Fruit fly (Drosophila melanogaster) whole organism, embryonic: ENCODE results near the gene aos.

Experiments used
- Atf6 ChIP-seq: fragments of 200-800 bp; sonication (Bioruptor generic); IDR thresholded peaks from 2 replicates; pipeline ENCODE4 v1.3.6; 2022; ENCODE audit warnings: missing biosample characterization, missing genetic modification characterization
- B-H1 ChIP-seq: fragments of 200-800 bp; sonication (Bioruptor generic); IDR thresholded peaks from 3 replicates; pipeline ENCODE4 v1.3.6; 2022; ENCODE audit warnings: missing biosample characterization, missing genetic modification characterization
- Bteb2 ChIP-seq: fragments of 200-800 bp; sonication (Bioruptor generic); optimal IDR thresholded peaks from 2 replicates; lab custom pipeline; 2016; ENCODE audit warnings: missing biosample characterization, missing genetic modification characterization
- CG10274 ChIP-seq: fragments of 200-800 bp; sonication (Bioruptor generic); optimal IDR thresholded peaks from 3 replicates; lab custom pipeline; 2017; ENCODE audit warnings: missing biosample characterization, mild to moderate bottlenecking, missing genetic modification characterization
- CG11504 ChIP-seq: fragments of 200-800 bp; sonication (Bioruptor generic); optimal IDR thresholded peaks from 3 replicates; lab custom pipeline; 2019; ENCODE audit warnings: missing biosample characterization, mild to moderate bottlenecking, missing genetic modification characterization, moderate library complexity
- CG12391 ChIP-seq: fragments of 200-800 bp; sonication (Bioruptor generic); optimal IDR thresholded peaks from 3 replicates; lab custom pipeline; 2018; ENCODE audit warnings: missing biosample characterization, mild to moderate bottlenecking, missing genetic modification characterization, moderate library complexity
- CG13775 ChIP-seq: fragments of 200-800 bp; sonication (Bioruptor generic); optimal IDR thresholded peaks from 3 replicates; lab custom pipeline; 2017; ENCODE audit warnings: missing biosample characterization, mild to moderate bottlenecking, missing genetic modification characterization
- CG15696 ChIP-seq: fragments of 200-800 bp; sonication (Bioruptor generic); optimal IDR thresholded peaks from 2 replicates; lab custom pipeline; 2019; ENCODE audit warnings: missing biosample characterization, mild to moderate bottlenecking, missing genetic modification characterization, moderate library complexity
- CG17361 ChIP-seq: fragments of 200-800 bp; sonication (Bioruptor generic); IDR thresholded peaks from 3 replicates; pipeline ENCODE4 v1.3.6; 2022; ENCODE audit warnings: missing biosample characterization, missing genetic modification characterization
- CG17385 ChIP-seq: fragments of 200-800 bp; sonication (Bioruptor generic); optimal IDR thresholded peaks from 3 replicates; lab custom pipeline; 2018; ENCODE audit warnings: missing biosample characterization, mild to moderate bottlenecking, missing genetic modification characterization
- CG17802 ChIP-seq: fragments of 200-800 bp; sonication (Bioruptor generic); optimal IDR thresholded peaks from 2 replicates; lab custom pipeline; 2018; ENCODE audit warnings: missing biosample characterization, mild to moderate bottlenecking, missing genetic modification characterization, moderate library complexity
- CG2199 ChIP-seq: fragments of 200-800 bp; sonication (Bioruptor generic); IDR thresholded peaks from 3 replicates; pipeline ENCODE4 v1.3.6; 2022; ENCODE audit warnings: missing biosample characterization, missing genetic modification characterization
- CG31441 ChIP-seq: fragments of 200-800 bp; sonication (Bioruptor generic); IDR thresholded peaks from 2 replicates; pipeline ENCODE4 v1.3.6; 2022; ENCODE audit warnings: missing biosample characterization, missing genetic modification characterization
- CG34422 ChIP-seq: fragments of 200-800 bp; sonication (Bioruptor generic); IDR thresholded peaks from 3 replicates; pipeline ENCODE4 v1.3.6; 2022; ENCODE audit warnings: missing biosample characterization, missing genetic modification characterization
- CG4282 ChIP-seq: fragments of 200-800 bp; sonication (Bioruptor generic); optimal IDR thresholded peaks from 2 replicates; lab custom pipeline; 2016; ENCODE audit warnings: missing biosample characterization, missing genetic modification characterization
- CG6791 ChIP-seq: fragments of 200-800 bp; sonication (Bioruptor generic); IDR thresholded peaks from 3 replicates; pipeline ENCODE4 v1.3.6; 2022; ENCODE audit warnings: missing biosample characterization, missing genetic modification characterization; ENCODE audit not compliant: partially characterized antibody
- CG7839 ChIP-seq: fragments of 200-800 bp; sonication (Bioruptor generic); optimal IDR thresholded peaks from 3 replicates; lab custom pipeline; 2018; ENCODE audit warnings: missing biosample characterization, mild to moderate bottlenecking, missing genetic modification characterization, moderate library complexity
- CG8281 ChIP-seq: fragments of 200-800 bp; sonication (Bioruptor generic); optimal IDR thresholded peaks from 2 replicates; lab custom pipeline; 2018; ENCODE audit warnings: missing biosample characterization, mild to moderate bottlenecking, missing genetic modification characterization, moderate library complexity
- CG8924 ChIP-seq: fragments of 200-800 bp; optimal IDR thresholded peaks from 3 replicates; lab custom pipeline; 2019; ENCODE audit warnings: missing biosample characterization, mild to moderate bottlenecking, missing genetic modification characterization, moderate library complexity
- CG9727 ChIP-seq: fragments of 200-800 bp; sonication (Bioruptor generic); optimal IDR thresholded peaks from 3 replicates; lab custom pipeline; 2017; ENCODE audit warnings: missing biosample characterization, mild to moderate bottlenecking, missing genetic modification characterization
- D19A ChIP-seq: fragments of 200-800 bp; optimal IDR thresholded peaks from 3 replicates; lab custom pipeline; 2019; ENCODE audit warnings: missing biosample characterization, mild to moderate bottlenecking, missing genetic modification characterization, moderate library complexity
- Dll ChIP-seq: fragments of 200-800 bp; sonication (Bioruptor generic); IDR thresholded peaks from 4 replicates; pipeline ENCODE4 v1.3.6; 2022; ENCODE audit warnings: missing biosample characterization, missing genetic modification characterization; ENCODE audit not compliant: partially characterized antibody
- Drgx ChIP-seq: fragments of 200-800 bp; sonication (Bioruptor generic); IDR thresholded peaks from 2 replicates; pipeline ENCODE4 v1.3.6; 2022; ENCODE audit warnings: missing biosample characterization, missing genetic modification characterization
- Hmr ChIP-seq: fragments of 200-800 bp; sonication (Bioruptor generic); optimal IDR thresholded peaks from 3 replicates; lab custom pipeline; 2017; ENCODE audit warnings: mild to moderate bottlenecking, missing biosample characterization, missing genetic modification reagents, missing genetic modification characterization
- Med ChIP-seq: fragments of 200-800 bp; sonication (Bioruptor generic); peaks from one replicate; lab custom pipeline; 2016; ENCODE audit warnings: missing biosample characterization, missing genetic modification characterization, mild to moderate bottlenecking, inconsistent platforms, moderate library complexity
- Meics ChIP-seq: fragments of 200-800 bp; sonication (Bioruptor generic); optimal IDR thresholded peaks from 2 replicates; lab custom pipeline; 2017; ENCODE audit warnings: missing biosample characterization, mild to moderate bottlenecking, missing genetic modification characterization
- Oli ChIP-seq: fragments of 200-800 bp; sonication (Bioruptor generic); optimal IDR thresholded peaks from 2 replicates; lab custom pipeline; 2018; ENCODE audit warnings: missing biosample characterization, mild to moderate bottlenecking, missing genetic modification characterization, moderate library complexity
- Sin3A ChIP-seq: fragments of >200 bp; optimal IDR thresholded peaks from 2 replicates; lab custom pipeline; 2018
- Xbp1 ChIP-seq: fragments of 200-800 bp; sonication (Bioruptor generic); optimal IDR thresholded peaks from 3 replicates; lab custom pipeline; 2016; ENCODE audit warnings: missing biosample characterization, mild to moderate bottlenecking, missing genetic modification characterization
- bigmax ChIP-seq: fragments of 200-800 bp; sonication (Bioruptor generic); optimal IDR thresholded peaks from 2 replicates; lab custom pipeline; 2018; ENCODE audit warnings: missing biosample characterization, mild to moderate bottlenecking, missing genetic modification characterization
- bsh ChIP-seq, 2 experiments: fragments of 200-800 bp; sonication (Bioruptor generic); optimal IDR thresholded peaks; 2 replicates each; lab custom pipeline; 2017 to 2018; ENCODE audit warnings: mild to moderate bottlenecking in 2 of 2, missing biosample characterization in 2 of 2, missing genetic modification characterization in 2 of 2, moderate library complexity in 1 of 2
- corto ChIP-seq: fragments of 200-800 bp; sonication (Bioruptor generic); optimal IDR thresholded peaks from 2 replicates; lab custom pipeline; 2016; ENCODE audit warnings: missing biosample characterization, mild to moderate bottlenecking, missing genetic modification characterization, moderate library complexity
- dmrt11E ChIP-seq: fragments of 200-800 bp; sonication (Bioruptor generic); optimal IDR thresholded peaks from 3 replicates; lab custom pipeline; 2018; ENCODE audit warnings: missing biosample characterization, mild to moderate bottlenecking, missing genetic modification characterization, moderate library complexity
- dysf ChIP-seq: fragments of 200-800 bp; sonication (Bioruptor generic); IDR thresholded peaks from 3 replicates; pipeline ENCODE4 v1.3.6; 2022; ENCODE audit warnings: missing biosample characterization, missing genetic modification characterization
- ftz-f1 ChIP-seq: fragments of 200-800 bp; sonication (Bioruptor generic); optimal IDR thresholded peaks from 2 replicates; lab custom pipeline; 2016; ENCODE audit warnings: missing biosample characterization, missing genetic modification characterization
- grau ChIP-seq: fragments of 200-800 bp; optimal IDR thresholded peaks from 3 replicates; lab custom pipeline; 2019; ENCODE audit warnings: missing biosample characterization, mild to moderate bottlenecking, missing genetic modification characterization, moderate library complexity
- grn ChIP-seq: fragments of 200-800 bp; sonication (Bioruptor generic); optimal IDR thresholded peaks from 3 replicates; lab custom pipeline; 2017; ENCODE audit warnings: missing biosample characterization, missing genetic modification characterization
- lbe ChIP-seq: fragments of 200-800 bp; sonication (Bioruptor generic); optimal IDR thresholded peaks from 2 replicates; lab custom pipeline; 2016; ENCODE audit warnings: missing biosample characterization, mild to moderate bottlenecking, missing genetic modification characterization
- lola ChIP-seq, 3 experiments: fragments of >200 bp in 2 of 3; fragments of 200-800 bp in 1 of 3; sonication (Bioruptor generic) in 1 of 3; optimal IDR thresholded peaks; 2 replicates each; lab custom pipeline; 2017 to 2019; ENCODE audit warnings: missing biosample characterization in 3 of 3, missing genetic modification characterization in 3 of 3, mild to moderate bottlenecking in 1 of 3, moderate library complexity in 1 of 3
- mam ChIP-seq: fragments of 200-800 bp; sonication (Bioruptor generic); optimal IDR thresholded peaks from 3 replicates; lab custom pipeline; 2016; ENCODE audit warnings: missing biosample characterization, missing genetic modification characterization
- mld ChIP-seq: fragments of 200-800 bp; sonication (Bioruptor generic); IDR thresholded peaks from 3 replicates; pipeline ENCODE4 v1.3.6; 2022; ENCODE audit warnings: missing biosample characterization, missing genetic modification characterization; ENCODE audit not compliant: partially characterized antibody
- nom ChIP-seq: fragments of 200-800 bp; sonication (Bioruptor generic); optimal IDR thresholded peaks from 2 replicates; lab custom pipeline; 2017; ENCODE audit warnings: missing biosample characterization, missing genetic modification characterization, mild to moderate bottlenecking, moderate library complexity, missing genetic modification reagents
- phol ChIP-seq: fragments of 200-800 bp; sonication (Bioruptor generic); optimal IDR thresholded peaks from 3 replicates; lab custom pipeline; 2018; ENCODE audit warnings: missing biosample characterization, mild to moderate bottlenecking, missing genetic modification characterization, moderate library complexity
- seq ChIP-seq: fragments of 200-800 bp; sonication (Bioruptor generic); IDR thresholded peaks from 2 replicates; pipeline ENCODE4 v1.3.6; 2022; ENCODE audit warnings: missing biosample characterization, missing genetic modification characterization
- sqz ChIP-seq: fragments of 200-800 bp; sonication (Bioruptor generic); optimal IDR thresholded peaks from 3 replicates; lab custom pipeline; 2018; ENCODE audit warnings: missing biosample characterization, mild to moderate bottlenecking, missing genetic modification characterization
- stc ChIP-seq: fragments of 200-800 bp; sonication (Bioruptor generic); IDR thresholded peaks from 2 replicates; pipeline ENCODE4 v1.3.6; 2022; ENCODE audit warnings: missing biosample characterization, missing genetic modification characterization
- trh ChIP-seq: fragments of 200-800 bp; sonication (Bioruptor generic); optimal IDR thresholded peaks from 2 replicates; lab custom pipeline; 2016; ENCODE audit warnings: missing biosample characterization, missing genetic modification characterization

aos gene

DNA sequence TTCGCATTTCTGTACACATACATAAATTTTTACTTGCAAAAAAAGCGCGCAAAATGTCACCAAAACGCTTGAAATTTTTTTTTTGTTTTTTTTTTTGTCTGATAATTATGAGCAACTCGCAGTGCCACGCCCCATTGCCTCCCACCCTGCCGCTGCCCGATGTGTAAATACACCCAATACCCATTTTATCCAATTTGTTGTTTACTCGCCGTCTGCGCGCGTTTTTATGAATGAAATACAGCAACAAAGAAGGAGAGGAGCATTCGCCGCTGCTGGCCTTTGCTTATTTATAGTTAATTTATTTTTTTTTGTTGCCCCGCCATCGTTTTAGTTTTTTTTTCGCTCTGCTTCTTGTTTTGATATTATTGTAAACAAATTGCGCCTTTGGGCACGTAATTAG is 5.7 kb downstream of the aos start (continued):
- TF ChIP-seq CG8281 (tag; lab: Kevin White, UChicago) (no peak), CG13775 (GFP tag; lab: Kevin White, UChicago) (no peak), CG34422 (GFP tag; lab: Robert Waterston, UW) (0 out of 3 replicates have a peak, but pooled peaks have one; percentile 18), grn (GFP tag; lab: Kevin White, UChicago) (no peak), Hmr (GFP tag; lab: Kevin White, UChicago) (peak; percentile 10), stc (GFP tag; lab: Robert Waterston, UW) (peak; percentile 23; the same call in 1 of the 2 replicates), Sin3A (lab: Kevin White, UChicago) (no peak), Med (peak; percentile 45), CG17385 (peak; percentile 31), CG6791 (GFP tag; lab: Robert Waterston, UW) (no peak), seq (GFP tag; lab: Robert Waterston, UW) (0 out of 2 replicates have a peak, but pooled peaks have one; percentile 26), Dll (no peak), CG4282 (no peak), sqz (GFP tag; lab: Kevin White, UChicago) (peak; percentile 33)

DNA sequence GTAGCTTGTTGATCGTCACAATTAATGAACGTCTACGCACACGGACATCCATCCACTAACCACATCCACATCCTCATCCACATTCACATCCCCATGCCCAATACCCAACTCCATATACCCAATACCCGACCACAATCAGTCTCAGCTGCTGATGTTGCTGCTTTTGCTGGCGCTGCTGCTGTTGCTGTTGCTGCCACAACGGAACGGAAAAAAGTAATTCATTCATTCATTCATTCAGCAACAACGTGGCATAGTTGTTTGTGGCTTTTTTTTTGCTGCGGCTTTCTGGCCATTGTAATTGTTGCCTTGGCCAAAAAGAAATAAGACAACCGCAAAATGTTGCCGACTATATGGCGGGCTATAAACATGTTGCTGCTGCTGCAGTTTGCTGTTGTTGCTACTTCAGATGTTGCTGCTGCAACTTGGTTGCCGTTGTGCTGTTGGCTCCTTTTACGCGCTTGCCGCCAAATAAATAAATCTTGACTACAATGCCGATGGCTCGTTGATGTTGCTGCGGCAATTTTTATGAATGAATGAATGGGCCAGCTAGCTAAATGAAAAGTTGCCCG is 6.2 kb downstream of the aos start:
- TF ChIP-seq CG11504 (tag; lab: Kevin White, UChicago) (peak; percentile 92), Atf6 (no peak), CG2199 (GFP tag; lab: Robert Waterston, UW) (peak; percentile 71; the same call in 1 of the 3 replicates)
- TF ChIP-seq, all 482 proteins: peak for 2

DNA sequence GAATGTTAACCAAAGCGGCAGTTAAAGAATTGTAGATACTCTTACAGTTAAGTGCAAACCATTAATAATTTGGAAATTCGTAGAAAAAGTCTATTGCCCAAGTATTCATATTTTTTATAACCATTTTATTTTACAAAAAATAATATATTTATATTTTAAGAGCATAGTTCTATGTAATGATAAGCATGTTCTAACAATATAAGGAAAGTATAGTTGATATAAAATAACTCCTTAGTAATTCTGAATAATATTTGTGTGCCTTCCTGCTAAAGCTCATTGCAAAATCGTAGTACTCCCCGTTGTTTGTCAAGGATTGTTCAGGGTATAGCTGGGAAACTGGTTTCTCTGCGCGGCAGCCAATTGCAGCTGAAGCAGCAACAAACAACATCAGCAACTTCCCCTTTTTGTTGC is 6.7 kb downstream of the aos start:
- TF ChIP-seq CG12391 = peak; percentile 17
- peak; percentile 30 for TF ChIP-seq grau (tag; lab: Kevin White, UChicago)
- TF ChIP-seq bsh (GFP tag; optimal IDR thresholded peaks at IDR 0.05; lab: Kevin White, UChicago) = peak; percentile 14 to 64
- TF ChIP-seq CG17361 (GFP tag; lab: Robert Waterston, UW) = 0 out of 3 replicates have a peak, but pooled peaks have one; percentile 42
- no peak for TF ChIP-seq mam (GFP tag; lab: Kevin White, UChicago)
- TF ChIP-seq Drgx = peak; percentile 63; the same call in 1 of the 2 replicates
- no peak for TF ChIP-seq bigmax
- TF ChIP-seq trh (GFP tag; lab: Kevin White, UChicago) = no peak
- no peak for TF ChIP-seq CG17802 (tag; lab: Kevin White, UChicago)
- TF ChIP-seq corto (GFP tag; lab: Kevin White, UChicago) = peak; percentile 46
- no peak for TF ChIP-seq B-H1 (GFP tag; lab: Robert Waterston, UW)
- peak; percentile 62 for TF ChIP-seq nom (GFP tag; lab: Kevin White, UChicago)
- peak; percentile 7 for TF ChIP-seq CG15696
- TF ChIP-seq CG8924 (tag; lab: Kevin White, UChicago) = peak; percentile 9
- no peak for TF ChIP-seq mld (GFP tag; lab: Robert Waterston, UW)
- TF ChIP-seq CG31441 (GFP tag; lab: Robert Waterston, UW) = 0 out of 2 replicates have a peak, but pooled peaks have one; percentile 14
- no peak for TF ChIP-seq dysf
- no peak for TF ChIP-seq ftz-f1 (GFP tag; lab: Kevin White, UChicago)
- TF ChIP-seq Bteb2 (GFP tag; lab: Kevin White, UChicago) = no peak
- peak; percentile 26 for TF ChIP-seq Meics (GFP tag; lab: Kevin White, UChicago)
- TF ChIP-seq CG10274 (GFP tag; lab: Kevin White, UChicago) = no peak
- peak; percentile 5 for TF ChIP-seq CG9727 (GFP tag; lab: Kevin White, UChicago)
- TF ChIP-seq lbe (GFP tag; lab: Kevin White, UChicago) = peak; percentile 4
- TF ChIP-seq D19A (tag; lab: Kevin White, UChicago) = peak; percentile 94
- peak; percentile 8 for TF ChIP-seq CG7839 (tag; lab: Kevin White, UChicago)
- TF ChIP-seq Xbp1 (GFP tag; lab: Kevin White, UChicago) = no peak
- TF ChIP-seq grn (GFP tag; lab: Kevin White, UChicago) = no peak
- peak; percentile 37 for TF ChIP-seq dmrt11E (tag; lab: Kevin White, UChicago)
- no peak for TF ChIP-seq Oli (tag; lab: Kevin White, UChicago)
- peak in 1 of 3 experiments; percentile 38 for TF ChIP-seq lola (GFP tag; optimal IDR thresholded peaks at IDR 0.05; lab: Kevin White, UChicago)
- peak; percentile 15 for TF ChIP-seq phol (tag; lab: Kevin White, UChicago)
